Fruit fly (Drosophila melanogaster): ENCODE measurements around the gene CG46468.

CG46468 gene

dm6 chr2L:9568360-9569088 lies 3.3 kb upstream of the CG46468 start, which contains the start of gene brwl (continued):
- TF ChIP-seq CG11696 (GFP tag; IDR thresholded peaks at IDR 0.05) (peak; percentile 92), trem (tag; optimal IDR thresholded peaks at IDR 0.05) (peak; percentile 97), disco-r (GFP tag; optimal IDR thresholded peaks at IDR 0.05) (peak; percentile 96), CG11723 (GFP tag; optimal IDR thresholded peaks at IDR 0.05) (peak; percentile 97), Nf-YB (GFP tag; optimal IDR thresholded peaks at IDR 0.05) (peak; percentile 90), Atf3 (GFP tag; optimal IDR thresholded peaks at IDR 0.05) (peak; percentile 98), CG18011 (GFP tag; optimal IDR thresholded peaks at IDR 0.05) (peak; percentile 91), CG1602 (GFP tag; optimal IDR thresholded peaks at IDR 0.05) (peak; percentile 99), NfI (GFP tag; optimal IDR thresholded peaks at IDR 0.05) (peak; percentile 98), Aef1 (GFP tag; IDR thresholded peaks at IDR 0.05) (peak; percentile 98), usp (GFP tag; optimal IDR thresholded peaks at IDR 0.05) (no peak), gfzf (GFP tag; optimal IDR thresholded peaks at IDR 0.05) (peak; percentile 24), bcd (GFP tag; optimal IDR thresholded peaks at IDR 0.05) (peak; percentile 99), wek (GFP tag; optimal IDR thresholded peaks at IDR 0.05) (peak; percentile 87), C15 (GFP tag; IDR thresholded peaks at IDR 0.05) (peak; percentile 95), Bteb2 (GFP tag; optimal IDR thresholded peaks at IDR 0.05) (peak; percentile 98), Elba2 (GFP tag; optimal IDR thresholded peaks at IDR 0.05) (peak; percentile 93), CG9437 (GFP tag; optimal IDR thresholded peaks at IDR 0.05) (peak; percentile 96), CG6272 (GFP tag; IDR thresholded peaks at IDR 0.05) (peak; percentile 98), Lim3 (GFP tag; IDR thresholded peaks at IDR 0.05) (peak; percentile 92), CG2120 (GFP tag; optimal IDR thresholded peaks at IDR 0.05) (peak; percentile 99), chif (GFP tag; optimal IDR thresholded peaks at IDR 0.05) (peak; percentile 99), Mrtf (GFP tag; IDR thresholded peaks at IDR 0.05) (peak; percentile 98), zen2 (GFP tag; IDR thresholded peaks at IDR 0.05; ENCODE audit: partially characterized antibody) (no peak), Opbp (GFP tag; IDR thresholded peaks at IDR 0.05; ENCODE audit: partially characterized antibody) (0 out of 3 replicates have a peak, but pooled peaks have one; percentile 29), CG10366 (GFP tag; IDR thresholded peaks at IDR 0.05) (peak; percentile 98), CG1832 (GFP tag; optimal IDR thresholded peaks at IDR 0.05) (no peak), ab (GFP tag; optimal IDR thresholded peaks at IDR 0.05) (peak; percentile 91), grn (GFP tag; optimal IDR thresholded peaks at IDR 0.05) (peak; percentile 91), CG5953 (GFP tag; IDR thresholded peaks at IDR 0.05) (peak; percentile 95), ttk (GFP tag; IDR thresholded peaks at IDR 0.05) (peak; percentile 98), E2f1 (GFP tag; IDR thresholded peaks at IDR 0.05) (peak; percentile 98), trh (GFP tag; optimal IDR thresholded peaks at IDR 0.05) (peak; percentile 97), Ada2b (GFP tag; IDR thresholded peaks at IDR 0.05) (peak; percentile 99), CG15479 (GFP tag; optimal IDR thresholded peaks at IDR 0.05) (peak; percentile 77), shn (GFP tag; optimal IDR thresholded peaks at IDR 0.05) (peak; percentile 96), CG17359 (tag; optimal IDR thresholded peaks at IDR 0.05) (peak; percentile 99), Optix (GFP tag; IDR thresholded peaks at IDR 0.05) (peak; percentile 93; the same call in 2 of the 3 replicates), Doc2 (GFP tag; IDR thresholded peaks at IDR 0.05) (peak; percentile 93), sug (tag; optimal IDR thresholded peaks at IDR 0.05) (peak; percentile 97), CG8944 (GFP tag; optimal IDR thresholded peaks at IDR 0.05) (peak; percentile 97), CG15601 (tag; optimal IDR thresholded peaks at IDR 0.05) (peak; percentile 97), CG31441 (GFP tag; IDR thresholded peaks at IDR 0.05) (peak; percentile 99), CG6765 (GFP tag; optimal IDR thresholded peaks at IDR 0.05) (peak; percentile 98), CG16813 (GFP tag; IDR thresholded peaks at IDR 0.05; ENCODE audit: partially characterized antibody) (0 out of 3 replicates have a peak, but pooled peaks have one; percentile 29), p53 (GFP tag; optimal IDR thresholded peaks at IDR 0.05) (peak; percentile 92), CG2889 (GFP tag; IDR thresholded peaks at IDR 0.05) (peak; percentile 97), B-H1 (GFP tag; IDR thresholded peaks at IDR 0.05) (peak; percentile 98), CG17802 (tag; optimal IDR thresholded peaks at IDR 0.05) (peak; percentile 87), CG4328 (GFP tag; optimal IDR thresholded peaks at IDR 0.05) (peak; percentile 99)
